Worm (Caenorhabditis elegans) whole organism, L4 larva: ENCODE results near the gene chat-1.

Experiments
- D1046.2 ChIP-seq: fragments of 200-800 bp; sonication (Bioruptor generic); IDR thresholded peaks from 2 replicates; pipeline ENCODE4 v1.3.6; 2022; ENCODE audit warnings: missing genetic modification characterization, missing compliant biosample characterization
- F37D6.2 ChIP-seq: sonication (generic microtip); optimal IDR thresholded peaks from 2 replicates; lab custom pipeline; 2016; ENCODE audit warnings: mild to moderate bottlenecking, missing genetic modification characterization, missing compliant biosample characterization
- F44E2.7 ChIP-seq: fragments of 200-800 bp; sonication (Bioruptor generic); IDR thresholded peaks from 2 replicates; pipeline ENCODE4 v2.1.2; 2022; ENCODE audit warnings: missing genetic modification characterization, missing compliant biosample characterization
- T20F7.1 ChIP-seq: fragments of 200-800 bp; sonication (Bioruptor generic); optimal IDR thresholded peaks from 2 replicates; lab custom pipeline; 2018; ENCODE audit warnings: mild to moderate bottlenecking, missing genetic modification characterization, missing compliant biosample characterization
- T26A8.4 ChIP-seq: fragments of 200-800 bp; sonication (Bioruptor generic); IDR thresholded peaks from 2 replicates; pipeline ENCODE4 v1.3.6; 2022; ENCODE audit warnings: missing genetic modification characterization, missing compliant biosample characterization
- Y48G9A.11 ChIP-seq: fragments of 200-800 bp; sonication (Bioruptor generic); IDR thresholded peaks from 2 replicates; pipeline ENCODE4 v1.3.6; 2022; ENCODE audit warnings: missing genetic modification reagents, missing genetic modification characterization, missing compliant biosample characterization
- Y75B8A.6 ChIP-seq: fragments of 200-800 bp; sonication (Bioruptor generic); IDR thresholded peaks from 2 replicates; pipeline ENCODE4 v1.3.6; 2022; ENCODE audit warnings: missing genetic modification reagents, missing genetic modification characterization, missing compliant biosample characterization
- ZK546.5 ChIP-seq, 2 experiments: sonication (generic microtip); optimal IDR thresholded peaks; 2 replicates each; lab custom pipeline; 2017; ENCODE audit warnings: missing biosample characterization in 2 of 2, missing genetic modification characterization in 2 of 2
- aha-1 ChIP-seq: fragments of 150-350 bp; peaks from one replicate; lab custom pipeline; 2014; ENCODE audit warnings: missing biosample characterization, missing genetic modification characterization
- aly-2 ChIP-seq: sonication (generic microtip); optimal IDR thresholded peaks from 2 replicates; lab custom pipeline; 2018; ENCODE audit warnings: missing biosample characterization, missing genetic modification characterization
- ama-1 ChIP-seq: fragments of 150-350 bp; optimal IDR thresholded peaks from 2 replicates; lab custom pipeline; 2014; ENCODE audit warnings: inconsistent platforms, mixed read lengths
- arid-1 ChIP-seq: fragments of 200-800 bp; sonication (Bioruptor generic); conservative IDR thresholded peaks from 2 replicates; pipeline ENCODE4 v1.3.6; 2022; ENCODE audit warnings: missing genetic modification reagents, missing genetic modification characterization, missing compliant biosample characterization
- attf-4 ChIP-seq: sonication (generic microtip); optimal IDR thresholded peaks from 3 replicates; lab custom pipeline; 2017; ENCODE audit warnings: missing biosample characterization, missing genetic modification characterization
- ceh-82 ChIP-seq: sonication (generic microtip); optimal IDR thresholded peaks from 2 replicates; lab custom pipeline; 2017; ENCODE audit warnings: missing biosample characterization, missing genetic modification characterization
- ctbp-1 ChIP-seq: fragments of 200-800 bp; sonication (Bioruptor generic); IDR thresholded peaks from 2 replicates; pipeline ENCODE4 v1.3.6; 2022; ENCODE audit warnings: missing genetic modification reagents, missing genetic modification characterization, missing compliant biosample characterization
- daf-19 ChIP-seq: fragments of 200-800 bp; sonication (Bioruptor generic); conservative IDR thresholded peaks from 2 replicates; pipeline ENCODE4 v1.3.6; 2022; ENCODE audit warnings: missing genetic modification characterization, missing compliant biosample characterization
- daf-8 ChIP-seq: fragments of 200-800 bp; sonication (Bioruptor generic); IDR thresholded peaks from 2 replicates; pipeline ENCODE4 v1.3.6; 2022; ENCODE audit warnings: missing genetic modification characterization, missing compliant biosample characterization
- dmd-6 ChIP-seq: fragments of 200-800 bp; sonication (Bioruptor generic); IDR thresholded peaks from 2 replicates; pipeline ENCODE4 v1.3.6; 2022; ENCODE audit warnings: missing genetic modification reagents, missing genetic modification characterization, missing compliant biosample characterization
- dpl-1 ChIP-seq: fragments of 150-350 bp; optimal IDR thresholded peaks from 2 replicates; lab custom pipeline; 2014; ENCODE audit warnings: missing biosample characterization, missing genetic modification reagents, missing genetic modification characterization
- dve-1 ChIP-seq: sonication (generic microtip); optimal IDR thresholded peaks from 2 replicates; lab custom pipeline; 2017; ENCODE audit warnings: antibody characterized with exemption, mild to moderate bottlenecking, missing genetic modification characterization, missing compliant biosample characterization; ENCODE audit not compliant: insufficient read depth
- egl-27 ChIP-seq: sonication (generic microtip); optimal IDR thresholded peaks from 3 replicates; lab custom pipeline; 2017; ENCODE audit warnings: missing biosample characterization, missing genetic modification reagents, missing genetic modification characterization
- fos-1 ChIP-seq: fragments of 150-350 bp; optimal IDR thresholded peaks from 2 replicates; lab custom pipeline; 2014; ENCODE audit warnings: missing biosample characterization, missing genetic modification characterization
- gei-8 ChIP-seq: fragments of 200-800 bp; sonication (Bioruptor generic); optimal IDR thresholded peaks from 2 replicates; lab custom pipeline; 2018; ENCODE audit warnings: mild to moderate bottlenecking, missing genetic modification characterization, missing compliant biosample characterization
- hif-1 ChIP-seq, 2 experiments: sonication (generic microtip); optimal IDR thresholded peaks; 2 replicates each; lab custom pipeline; 2016 to 2017; ENCODE audit warnings: missing compliant biosample characterization in 2 of 2, missing genetic modification characterization in 2 of 2, missing genetic modification reagents in 2 of 2, missing genotype in 2 of 2, mild to moderate bottlenecking in 1 of 2
- lin-38 ChIP-seq: fragments of 200-800 bp; sonication (Bioruptor generic); IDR thresholded peaks from 2 replicates; pipeline ENCODE4 v1.3.6; 2022; ENCODE audit warnings: missing genetic modification reagents, missing genetic modification characterization, missing compliant biosample characterization
- lsy-2 ChIP-seq, 2 experiments: fragments of 150-350 bp in 1 of 2; sonication (generic microtip) in 1 of 2; optimal IDR thresholded peaks; 2 replicates each; lab custom pipeline; 2014 to 2017; ENCODE audit warnings: missing biosample characterization in 2 of 2, missing genetic modification characterization in 2 of 2
- madf-5 ChIP-seq, 2 experiments: fragments of 200-800 bp; sonication (Bioruptor generic); IDR thresholded peaks; 2 replicates each; pipeline ENCODE4 v1.3.6; 2022; ENCODE audit warnings: missing compliant biosample characterization in 2 of 2, missing genetic modification characterization in 2 of 2
- mxl-3 ChIP-seq: fragments of 200-800 bp; sonication (Bioruptor generic); optimal IDR thresholded peaks from 2 replicates; lab custom pipeline; 2018; ENCODE audit warnings: mild to moderate bottlenecking, missing genetic modification characterization, missing compliant biosample characterization
- nhr-11 ChIP-seq: fragments of 150-350 bp; optimal IDR thresholded peaks from 2 replicates; lab custom pipeline; 2014; ENCODE audit warnings: missing biosample characterization, missing genetic modification characterization
- nhr-25 ChIP-seq: sonication (generic microtip); optimal IDR thresholded peaks from 2 replicates; lab custom pipeline; 2017; ENCODE audit warnings: missing genetic modification characterization, mild to moderate bottlenecking, missing compliant biosample characterization, antibody characterized with exemption, moderate library complexity, borderline replicate concordance; ENCODE audit not compliant: insufficient read depth
- nhr-28 ChIP-seq: fragments of 150-350 bp; optimal IDR thresholded peaks from 2 replicates; lab custom pipeline; 2014; ENCODE audit warnings: missing biosample characterization, missing genetic modification characterization
- nhr-6 ChIP-seq: fragments of 150-350 bp; optimal IDR thresholded peaks from 2 replicates; lab custom pipeline; 2014; ENCODE audit warnings: missing biosample characterization, missing genetic modification characterization
- nhr-77 ChIP-seq: fragments of 150-350 bp; optimal IDR thresholded peaks from 2 replicates; lab custom pipeline; 2014; ENCODE audit warnings: missing biosample characterization, missing genetic modification characterization
- php-3 ChIP-seq: fragments of 200-800 bp; sonication (Bioruptor generic); IDR thresholded peaks from 2 replicates; pipeline ENCODE4 v1.3.6; 2022; ENCODE audit warnings: missing genetic modification reagents, missing genetic modification characterization, missing compliant biosample characterization
- pqm-1 ChIP-seq: sonication (generic microtip); optimal IDR thresholded peaks from 2 replicates; lab custom pipeline; 2017; ENCODE audit warnings: missing biosample characterization, missing genetic modification characterization
- skn-1 ChIP-seq: fragments of 150-350 bp; optimal IDR thresholded peaks from 2 replicates; lab custom pipeline; 2014; ENCODE audit warnings: missing biosample characterization, missing genetic modification characterization
- snpc-1.2 ChIP-seq: fragments of 200-800 bp; sonication (Bioruptor generic); IDR thresholded peaks from 2 replicates; pipeline ENCODE4 v1.3.6; 2022; ENCODE audit warnings: missing genetic modification reagents, missing genetic modification characterization, missing compliant biosample characterization
- tag-97 ChIP-seq: fragments of 200-800 bp; sonication (Bioruptor generic); IDR thresholded peaks from 2 replicates; pipeline ENCODE4 v1.3.6; 2022; ENCODE audit warnings: missing genetic modification characterization, missing compliant biosample characterization
- tra-1 ChIP-seq: fragments of 200-800 bp; sonication (Bioruptor generic); IDR thresholded peaks from 2 replicates; pipeline ENCODE4 v1.3.6; 2022; ENCODE audit warnings: missing genetic modification reagents, missing genetic modification characterization, missing compliant biosample characterization
- unc-130 ChIP-seq: sonication (generic microtip); optimal IDR thresholded peaks from 2 replicates; lab custom pipeline; 2016; ENCODE audit warnings: missing genetic modification reagents, missing genetic modification characterization, missing compliant biosample characterization
- zfp-2 ChIP-seq: sonication (generic microtip); optimal IDR thresholded peaks from 2 replicates; lab custom pipeline; 2016; ENCODE audit warnings: mild to moderate bottlenecking, missing genetic modification characterization, missing compliant biosample characterization

chat-1 gene

DNA sequence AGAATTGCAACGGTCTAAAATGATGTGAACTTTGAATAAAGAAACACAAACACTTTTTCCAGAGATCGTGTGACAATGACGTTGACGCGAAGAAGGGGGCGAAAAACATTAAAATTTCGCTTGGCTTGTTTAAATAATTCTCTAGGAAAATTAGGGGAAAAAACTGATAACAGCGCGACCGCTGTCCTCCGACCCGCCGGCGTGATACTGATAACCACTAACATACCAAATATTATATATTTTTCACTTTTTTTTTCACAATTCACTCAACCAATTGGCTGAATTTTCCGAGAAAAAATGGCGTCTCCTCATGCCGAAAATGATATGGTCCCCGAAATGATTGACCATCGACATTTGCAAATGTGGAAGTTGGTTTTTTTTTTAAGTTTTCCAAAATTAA lies 2.7 kb downstream of the chat-1 start (continued):
- TF ChIP-seq nhr-6 (tag; lab: Kevin White, UChicago), result no peak
- peak in 1 of 2 experiments; percentile 17 for TF ChIP-seq lsy-2 (tag; optimal IDR thresholded peaks at IDR 0.05; lab: Kevin White, UChicago)
- TF ChIP-seq tag-97 (GFP tag; lab: Robert Waterston, UW), result no peak
- TF ChIP-seq fos-1, result no peak
- TF ChIP-seq T26A8.4 (GFP tag; lab: Robert Waterston, UW), result peak; percentile 53
- TF ChIP-seq daf-19 (GFP tag; lab: Robert Waterston, UW), result no peak
- no peak for TF ChIP-seq mxl-3 (GFP tag; lab: Kevin White, UChicago)
- peak; percentile 30 for TF ChIP-seq gei-8 (GFP tag; lab: Kevin White, UChicago)
- TF ChIP-seq ceh-82 (tag; lab: Kevin White, UChicago), result no peak
- TF ChIP-seq F37D6.2 (tag; lab: Kevin White, UChicago), result no peak
- TF ChIP-seq Y48G9A.11, result peak; percentile 44; the same call in 1 of the 2 replicates
- TF ChIP-seq nhr-77, result peak; percentile 77
- no peak for TF ChIP-seq T20F7.1
- no peak for TF ChIP-seq madf-5 (GFP tag; IDR thresholded peaks at IDR 0.05; lab: Robert Waterston, UW)
- peak; percentile 87 for TF ChIP-seq ama-1
- TF ChIP-seq nhr-11 (tag; lab: Kevin White, UChicago), result no peak
- TF ChIP-seq nhr-28, result peak; percentile 49
- no peak for TF ChIP-seq aly-2
- peak; percentile 22 for TF ChIP-seq zfp-2 (tag; lab: Kevin White, UChicago)
- no peak for TF ChIP-seq nhr-25 (tag; lab: Kevin White, UChicago)
- TF ChIP-seq php-3 (GFP tag; lab: Robert Waterston, UW), result 0 out of 2 replicates have a peak, but pooled peaks have one; percentile 20
- TF ChIP-seq attf-4 (tag; lab: Kevin White, UChicago), result no peak
- 0 out of 2 replicates have a peak, but pooled peaks have one; percentile 6 for TF ChIP-seq D1046.2
- peak; percentile 56; the same call in 1 of the 2 replicates for TF ChIP-seq dmd-6
- peak; percentile 62 for TF ChIP-seq lin-38
- TF ChIP-seq F44E2.7 (GFP tag; lab: Robert Waterston, UW), result no peak
- no peak for TF ChIP-seq ZK546.5 (tag; optimal IDR thresholded peaks at IDR 0.05; lab: Kevin White, UChicago)
- peak; percentile 23 for TF ChIP-seq unc-130 (GFP tag; lab: Kevin White, UChicago)
- peak; percentile 53 for TF ChIP-seq pqm-1 (tag; lab: Kevin White, UChicago)
- no peak for TF ChIP-seq dpl-1 (GFP tag; lab: Kevin White, UChicago)
- peak; percentile 27; the same call in 1 of the 2 replicates for TF ChIP-seq snpc-1.2 (GFP tag; lab: Robert Waterston, UW)
- TF ChIP-seq hif-1 (tag; optimal IDR thresholded peaks at IDR 0.05; lab: Kevin White, UChicago), result no peak
- TF ChIP-seq tra-1 (GFP tag; lab: Robert Waterston, UW), result 0 out of 2 replicates have a peak, but pooled peaks have one; percentile 22
- TF ChIP-seq, all 104 proteins: peak for 29

DNA sequence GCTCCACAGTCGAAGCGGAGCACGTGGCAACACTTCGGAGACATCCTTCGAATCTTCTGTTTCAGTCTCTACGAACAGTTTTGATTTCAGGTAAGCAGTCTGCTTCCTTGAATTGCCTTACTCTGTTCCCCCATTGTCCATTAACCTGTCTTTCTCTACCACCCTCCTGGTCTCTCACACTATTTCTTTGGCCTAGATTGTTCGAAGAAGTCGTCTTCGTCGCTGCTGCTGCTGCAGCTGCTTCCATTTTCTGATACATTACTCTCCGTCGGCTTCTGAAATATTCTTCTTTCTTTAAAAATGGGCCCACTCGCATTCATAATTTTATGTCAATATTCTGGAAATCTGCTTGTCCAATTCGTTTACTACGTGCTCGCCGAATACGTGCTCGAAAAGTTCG lies 4.4 kb downstream of the chat-1 start, which contains the start of gene R08C7.1:
Gene R08C7.1, plus strand, starts transcription at position 301 of the 400 bp plus-strand sequence.
- TF ChIP-seq aly-2, result no peak
- no peak for TF ChIP-seq dve-1
- no peak for TF ChIP-seq aha-1 (tag; lab: Kevin White, UChicago)
- TF ChIP-seq F44E2.7 (GFP tag; lab: Robert Waterston, UW), result no peak
- TF ChIP-seq egl-27 (tag; lab: Kevin White, UChicago), result no peak
- no peak for TF ChIP-seq arid-1 (GFP tag; lab: Robert Waterston, UW)
- TF ChIP-seq daf-8, result no peak
- no peak for TF ChIP-seq skn-1 (tag; lab: Kevin White, UChicago)
- no peak for TF ChIP-seq tag-97 (GFP tag; lab: Robert Waterston, UW)
- no peak for TF ChIP-seq ctbp-1 (GFP tag; lab: Robert Waterston, UW)
- TF ChIP-seq Y75B8A.6, result no peak
